Worm (Caenorhabditis elegans): Measurements from ENCODE around the gene T05G5.1.

Gene T05G5.1

DNA sequence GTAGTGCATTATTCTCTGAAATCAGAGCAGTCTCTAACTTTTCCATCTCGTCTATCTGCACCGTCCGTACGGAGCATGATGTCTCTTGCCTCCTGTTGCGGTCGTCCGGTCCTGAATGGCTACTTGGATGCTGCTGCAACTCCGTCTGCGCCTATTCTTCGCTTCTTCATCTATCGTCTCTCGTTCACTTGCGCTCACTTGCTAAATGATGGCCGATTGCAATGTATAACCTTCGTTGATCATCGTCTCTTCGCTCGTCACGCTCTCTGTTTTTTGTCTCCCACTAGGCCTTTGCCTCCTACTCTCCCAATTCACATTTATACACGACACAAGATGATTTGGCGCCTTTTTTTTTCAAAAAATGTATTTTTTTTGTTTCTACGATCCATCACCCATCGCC, 45.8 kb downstream of the T05G5.1 start (continued):
- TF ChIP-seq lsy-2 (tag; optimal IDR thresholded peaks at IDR 0.05), result peak; percentile 34 to 59
- no peak for TF ChIP-seq ztf-11 (tag; optimal IDR thresholded peaks at IDR 0.05)
- no peak for TF ChIP-seq skn-1 (tag; optimal IDR thresholded peaks at IDR 0.05)
- no peak for TF ChIP-seq elt-1 (tag; optimal IDR thresholded peaks at IDR 0.05)
- TF ChIP-seq nhr-23 (tag; optimal IDR thresholded peaks at IDR 0.05), result no peak
- peak; percentile 16 for TF ChIP-seq zag-1 (tag; optimal IDR thresholded peaks at IDR 0.05)
- TF ChIP-seq ztf-4 (tag; optimal IDR thresholded peaks at IDR 0.05), result no peak
- TF ChIP-seq alr-1 (tag; optimal IDR thresholded peaks at IDR 0.05), result no peak

DNA sequence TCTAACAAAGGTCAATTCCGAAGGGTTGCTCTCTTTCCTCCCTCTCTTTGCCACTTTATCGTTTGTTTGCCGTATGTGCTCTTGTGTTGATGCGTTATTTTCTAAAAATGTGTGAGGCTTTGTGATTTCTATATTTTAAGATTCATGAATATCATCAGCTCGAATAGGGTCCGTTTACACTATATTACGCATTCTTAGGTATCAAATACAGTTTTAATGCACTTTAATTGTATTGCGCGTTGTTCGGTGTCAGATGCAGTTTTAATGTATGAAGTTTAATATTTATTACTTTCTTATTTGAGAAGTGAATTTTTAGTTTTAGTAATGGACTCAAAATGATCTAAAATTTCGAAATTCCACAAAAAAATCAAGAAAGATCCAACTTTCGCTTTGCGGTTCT, 46.7 kb downstream of the T05G5.1 start, which contains the start of gene bud-31:
bud-31 (minus strand) TSS at position 101 of the 400 bp plus-strand sequence.
- TF ChIP-seq C34F6.9 (tag; optimal IDR thresholded peaks at IDR 0.05) (no peak), lin-13 (GFP tag; optimal IDR thresholded peaks at IDR 0.05) (no peak), crh-2 (tag; optimal IDR thresholded peaks at IDR 0.05) (no peak), nhr-10 (tag; optimal IDR thresholded peaks at IDR 0.05) (no peak), ceh-16 (tag; optimal IDR thresholded peaks at IDR 0.05) (no peak), ztf-11 (tag; optimal IDR thresholded peaks at IDR 0.05) (no peak), gmeb-1 (tag; optimal IDR thresholded peaks at IDR 0.05) (no peak)

ce11 chrIII:9695379-9695778, 47.8 kb downstream of the T05G5.1 start:
- TF ChIP-seq ceh-16 (tag; optimal IDR thresholded peaks at IDR 0.05), result no peak
- TF ChIP-seq unc-55 (GFP tag; optimal IDR thresholded peaks at IDR 0.05), result peak; percentile 65
- no peak for TF ChIP-seq F13H6.1 (tag; optimal IDR thresholded peaks at IDR 0.05)
- peak; percentile 21 for TF ChIP-seq gmeb-1 (tag; optimal IDR thresholded peaks at IDR 0.05)
- TF ChIP-seq C34F6.9 (tag; optimal IDR thresholded peaks at IDR 0.05), result peak; percentile 59
- peak in 1 of 2 experiments; percentile 55 for TF ChIP-seq lsy-2 (tag; optimal IDR thresholded peaks at IDR 0.05)

- TF ChIP-seq C34F6.9 (tag; optimal IDR thresholded peaks at IDR 0.05) (no peak), fos-1 (tag; optimal IDR thresholded peaks at IDR 0.05) (no peak), lin-11 (tag; optimal IDR thresholded peaks at IDR 0.05) (no peak), nhr-129 (tag; optimal IDR thresholded peaks at IDR 0.05) (no peak), nhr-12 (tag; optimal IDR thresholded peaks at IDR 0.05) (no peak), elt-1 (tag; optimal IDR thresholded peaks at IDR 0.05) (no peak), sma-3 (GFP tag; optimal IDR thresholded peaks at IDR 0.05) (no peak), F13H6.1 (tag; optimal IDR thresholded peaks at IDR 0.05) (no peak), dmd-4 (tag; optimal IDR thresholded peaks at IDR 0.05) (no peak), ztf-11 (tag; optimal IDR thresholded peaks at IDR 0.05) (no peak), R02D3.7 (tag; optimal IDR thresholded peaks at IDR 0.05) (no peak), nhr-11 (tag; optimal IDR thresholded peaks at IDR 0.05) (no peak), nhr-23 (tag; optimal IDR thresholded peaks at IDR 0.05) (no peak), peb-1 (tag; optimal IDR thresholded peaks at IDR 0.05) (no peak)
Measured at ce11 chrIII:9694474-9694873, 48.7 kb downstream of the T05G5.1 start, which contains the start of gene set-3. Gene set-3, minus strand, starts transcription at chrIII:9694574.

- TF ChIP-seq ZK546.5 (tag; optimal IDR thresholded peaks at IDR 0.05) (no peak), sma-9 (GFP tag; optimal IDR thresholded peaks at IDR 0.05) (no peak), sma-9 (tag; optimal IDR thresholded peaks at IDR 0.05) (no peak), aly-2 (tag; optimal IDR thresholded peaks at IDR 0.05) (no peak), elt-3 (tag; optimal IDR thresholded peaks at IDR 0.05) (no peak), sem-4 (tag; optimal IDR thresholded peaks at IDR 0.05) (no peak), ceh-16 (tag; optimal IDR thresholded peaks at IDR 0.05) (no peak), Y55F3AM.14 (GFP tag; optimal IDR thresholded peaks at IDR 0.05) (no peak), elt-1 (tag; optimal IDR thresholded peaks at IDR 0.05) (no peak), mdl-1 (tag; optimal IDR thresholded peaks at IDR 0.05) (no peak), unc-55 (GFP tag; optimal IDR thresholded peaks at IDR 0.05) (no peak), ztf-4 (tag; optimal IDR thresholded peaks at IDR 0.05) (no peak), nhr-6 (tag; optimal IDR thresholded peaks at IDR 0.05) (no peak), mab-5 (tag; optimal IDR thresholded peaks at IDR 0.05) (no peak), nhr-237 (tag; optimal IDR thresholded peaks at IDR 0.05) (no peak), gmeb-1 (tag; optimal IDR thresholded peaks at IDR 0.05) (no peak), lsy-2 (tag; optimal IDR thresholded peaks at IDR 0.05) (no peak), egl-27 (tag; optimal IDR thresholded peaks at IDR 0.05) (no peak)
Measured at ce11 chrIII:9690044-9690443, 53.1 kb downstream of the T05G5.1 start, which contains the start of gene best-5. Gene best-5, minus strand, starts transcription at chrIII:9690253.

Measured in whole organism, L2 larva.